Fruit fly (Drosophila melanogaster) ovary, adult (tissue): ENCODE measurements around the gene CheB38c.

Experiments used
- CG17801 ChIP-seq: fragments of 200-800 bp; optimal IDR thresholded peaks from 2 replicates; lab custom pipeline; 2019; ENCODE audit warnings: missing biosample characterization, mild to moderate bottlenecking, missing genetic modification characterization, moderate library complexity; ENCODE audit not compliant: partially characterized antibody

CheB38c gene

DNA sequence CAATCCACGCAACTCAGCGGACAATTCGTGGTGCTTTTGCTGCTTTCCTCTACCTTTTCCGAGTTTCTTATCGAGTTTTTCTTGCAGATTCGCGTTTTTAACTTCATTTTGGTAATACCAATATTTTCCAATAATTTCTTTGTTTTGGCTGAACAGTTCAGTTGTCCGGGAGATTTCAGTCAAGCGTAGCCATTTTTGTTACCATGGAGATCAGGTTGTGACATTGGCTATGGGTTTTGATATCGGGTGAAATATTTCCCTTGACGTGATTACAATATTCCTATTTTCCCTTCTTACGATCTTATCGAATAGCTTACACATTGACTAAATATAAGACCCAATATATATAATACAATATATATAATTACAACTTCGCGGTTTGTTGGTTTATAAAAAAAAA, 14.8 kb upstream of the CheB38c start, which contains the start of gene Oseg5:
TSS of gene Oseg5 (minus strand) at position 340 of the 400 bp plus-strand sequence.
- TF ChIP-seq CG17801 = no peak

DNA sequence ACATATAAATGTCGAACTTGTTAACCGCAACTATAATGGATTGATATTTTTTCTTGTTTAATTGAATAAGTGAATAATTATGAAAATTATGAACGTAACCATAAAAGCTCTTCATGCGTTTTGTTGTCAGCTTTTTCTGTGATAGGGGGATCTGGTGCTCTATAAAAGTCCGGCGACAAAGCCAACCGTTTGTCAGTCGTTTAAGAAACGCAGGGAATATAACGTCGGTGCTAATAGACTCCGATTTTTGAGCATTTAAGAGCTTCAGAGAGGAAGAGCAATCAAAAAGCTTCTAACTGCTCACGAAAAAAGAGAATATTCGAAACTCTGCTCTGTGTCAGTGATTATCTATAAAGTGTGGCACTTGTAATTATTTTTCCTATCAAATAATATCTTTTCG, 10.4 kb upstream of the CheB38c start, which contains the start of gene CG31674:
TSS of gene CG31674 (plus strand) at position 203 of the 400 bp plus-strand sequence.
- peak; percentile 34 for TF ChIP-seq CG17801

DNA sequence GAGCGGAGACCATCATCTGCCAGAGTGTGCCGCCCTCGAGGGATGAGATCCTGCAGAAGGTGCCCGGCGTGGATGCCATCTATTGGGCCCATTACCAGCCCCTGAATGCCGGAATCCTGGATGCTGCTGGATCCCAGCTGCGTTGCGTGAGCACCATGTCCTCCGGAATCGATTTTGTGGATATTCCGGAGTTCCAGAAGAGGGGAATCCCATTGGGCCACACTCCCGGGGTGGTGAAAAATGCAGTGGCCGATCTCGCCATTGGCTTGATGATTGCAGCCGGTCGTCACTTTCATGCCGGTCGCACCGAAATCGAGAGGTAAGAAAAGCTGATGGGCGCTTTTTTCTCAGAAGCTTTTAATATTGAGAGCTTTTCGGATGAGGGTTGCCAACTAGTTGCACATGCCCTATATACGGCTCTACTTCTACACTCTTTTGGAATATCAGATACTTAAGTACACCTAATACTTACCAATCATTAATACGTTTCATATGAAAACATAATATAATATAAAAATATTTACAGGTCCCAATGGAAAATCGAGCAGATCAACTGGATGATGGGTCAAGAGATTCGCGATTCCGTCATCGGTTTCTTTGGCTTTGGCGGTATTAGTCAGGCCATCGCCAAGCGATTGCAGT, 9.2 kb upstream of the CheB38c start:
- TF ChIP-seq CG17801 = peak; percentile 26

DNA sequence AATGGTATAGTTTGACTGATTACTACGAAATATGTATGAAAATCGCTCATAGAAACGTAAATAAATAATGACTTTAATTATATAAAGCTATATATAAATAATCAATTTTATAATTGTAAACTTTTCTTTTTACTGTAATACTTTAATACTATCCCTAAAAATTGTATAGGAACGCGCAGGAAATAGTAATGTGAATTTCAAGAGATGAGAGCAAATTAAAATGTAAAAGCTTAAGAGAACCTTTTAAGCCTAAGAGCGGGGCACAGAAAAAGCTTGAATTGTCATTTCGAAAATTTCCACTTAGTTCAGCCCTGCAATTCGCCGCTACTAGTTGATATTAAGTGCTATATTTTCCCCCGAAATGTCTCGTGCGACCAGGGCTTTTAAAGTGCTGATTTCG, 8.6 kb upstream of the CheB38c start, which contains the start of gene CG31673:
TSS of gene CG31673 (plus strand) at position 301 of the 400 bp plus-strand sequence.
- no peak for TF ChIP-seq CG17801

DNA sequence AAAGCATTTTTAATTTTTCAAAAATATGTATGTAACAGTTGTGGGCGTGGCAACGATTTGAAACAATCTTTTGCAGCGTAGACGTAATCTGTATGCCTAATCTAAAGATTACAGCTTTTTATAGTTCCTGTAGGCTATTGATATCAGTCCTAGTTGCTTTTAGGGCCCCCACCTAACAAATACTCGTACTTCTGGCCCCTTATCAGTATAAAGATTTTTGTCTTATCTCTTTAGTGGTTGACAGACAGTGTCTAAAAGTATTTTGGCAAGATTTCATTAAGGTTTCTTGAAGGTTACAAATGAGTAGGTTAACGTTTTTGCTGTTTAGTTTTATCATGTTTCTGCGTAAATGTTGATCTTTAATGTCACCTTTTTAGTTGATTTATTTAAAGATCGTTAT, 8.0 kb upstream of the CheB38c start:
- TF ChIP-seq CG17801 = no peak

DNA sequence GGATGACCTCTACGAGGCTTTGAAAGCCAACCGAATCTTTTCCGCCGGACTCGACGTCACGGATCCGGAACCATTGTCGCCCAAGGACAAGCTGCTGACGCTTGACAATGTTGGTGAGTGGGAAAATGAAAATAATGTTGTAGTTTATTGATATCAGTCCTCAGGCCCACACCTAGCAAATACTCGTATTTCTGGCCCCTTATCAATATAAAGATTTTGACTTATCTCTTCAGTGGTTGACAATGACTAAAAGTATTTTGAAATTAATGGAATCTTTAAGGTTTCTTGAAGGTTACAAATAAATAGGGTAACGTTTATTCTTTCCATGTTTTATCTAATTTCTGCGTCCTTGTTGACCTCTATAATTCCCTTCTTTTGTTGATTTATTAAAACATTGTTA, 6.4 kb upstream of the CheB38c start:
- no peak for TF ChIP-seq CG17801

DNA sequence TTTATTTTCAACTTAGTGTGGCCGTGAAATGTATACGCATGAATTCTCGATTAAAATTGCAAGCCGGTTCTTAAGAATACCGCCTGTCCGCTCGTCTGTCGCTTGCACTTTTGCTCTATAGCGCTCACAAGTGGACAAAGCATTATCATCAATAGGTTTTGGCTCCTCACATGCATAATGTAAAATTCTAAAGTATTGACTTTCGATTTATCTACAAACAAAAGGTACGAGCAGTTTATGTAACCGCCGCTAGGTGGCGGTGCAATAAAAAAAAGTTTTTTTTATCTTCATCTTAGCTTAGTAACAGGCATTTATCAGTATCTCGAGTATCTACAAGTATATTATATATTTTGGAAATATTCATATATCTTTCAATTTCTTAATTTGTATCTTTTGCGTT, 5.6 kb upstream of the CheB38c start:
- no peak for TF ChIP-seq CG17801

DNA sequence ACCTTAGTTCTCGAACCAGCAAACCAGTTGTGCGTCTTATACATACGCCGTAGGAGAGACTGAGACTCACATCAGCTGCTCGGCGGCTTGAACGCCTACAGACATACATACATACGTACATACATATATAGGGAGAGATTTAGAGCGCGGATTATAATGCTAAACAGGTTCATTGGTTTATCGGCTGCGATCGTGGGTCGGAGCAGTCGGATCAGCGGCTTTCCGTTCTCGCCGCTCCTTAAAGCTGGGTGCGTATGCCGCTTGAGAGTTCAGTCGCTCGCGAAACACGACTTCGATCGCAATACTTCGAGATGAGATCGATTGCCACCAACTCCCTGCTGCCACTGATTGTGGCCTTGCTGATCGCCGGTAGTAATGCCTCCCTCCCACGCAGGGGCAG, 4.6 kb upstream of the CheB38c start:
- TF ChIP-seq CG17801 = no peak

DNA sequence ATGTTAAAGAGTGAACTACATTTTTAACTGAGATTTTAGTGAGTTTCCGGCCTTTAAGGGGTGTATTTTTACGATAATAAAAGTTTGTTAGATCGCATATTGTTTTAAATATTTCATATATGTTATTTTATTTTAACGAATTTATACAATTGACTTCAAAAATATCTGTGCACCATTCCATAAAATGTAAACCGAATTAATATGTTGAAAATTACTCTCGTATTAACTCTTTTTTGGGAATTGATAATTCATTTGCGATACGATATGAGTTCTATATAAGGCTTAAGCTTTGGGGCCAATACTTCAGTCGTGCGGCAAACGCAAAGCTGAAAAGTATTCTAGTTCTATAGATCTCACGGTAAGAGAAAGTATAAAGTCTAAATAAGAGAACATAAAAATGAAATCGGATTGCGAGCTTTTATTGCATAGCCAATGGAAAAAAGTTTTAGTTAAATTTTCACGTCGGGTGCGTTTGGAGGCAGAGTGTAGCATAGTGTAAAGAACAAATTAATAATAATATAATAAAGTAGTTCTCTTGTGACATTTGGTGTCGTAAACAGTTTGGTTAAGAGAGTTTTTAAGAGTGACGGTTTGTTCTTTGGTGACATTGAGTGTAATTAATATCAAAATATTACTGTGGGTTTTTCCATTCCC, 3.6 kb upstream of the CheB38c start:
- TF ChIP-seq CG17801 = no peak

DNA sequence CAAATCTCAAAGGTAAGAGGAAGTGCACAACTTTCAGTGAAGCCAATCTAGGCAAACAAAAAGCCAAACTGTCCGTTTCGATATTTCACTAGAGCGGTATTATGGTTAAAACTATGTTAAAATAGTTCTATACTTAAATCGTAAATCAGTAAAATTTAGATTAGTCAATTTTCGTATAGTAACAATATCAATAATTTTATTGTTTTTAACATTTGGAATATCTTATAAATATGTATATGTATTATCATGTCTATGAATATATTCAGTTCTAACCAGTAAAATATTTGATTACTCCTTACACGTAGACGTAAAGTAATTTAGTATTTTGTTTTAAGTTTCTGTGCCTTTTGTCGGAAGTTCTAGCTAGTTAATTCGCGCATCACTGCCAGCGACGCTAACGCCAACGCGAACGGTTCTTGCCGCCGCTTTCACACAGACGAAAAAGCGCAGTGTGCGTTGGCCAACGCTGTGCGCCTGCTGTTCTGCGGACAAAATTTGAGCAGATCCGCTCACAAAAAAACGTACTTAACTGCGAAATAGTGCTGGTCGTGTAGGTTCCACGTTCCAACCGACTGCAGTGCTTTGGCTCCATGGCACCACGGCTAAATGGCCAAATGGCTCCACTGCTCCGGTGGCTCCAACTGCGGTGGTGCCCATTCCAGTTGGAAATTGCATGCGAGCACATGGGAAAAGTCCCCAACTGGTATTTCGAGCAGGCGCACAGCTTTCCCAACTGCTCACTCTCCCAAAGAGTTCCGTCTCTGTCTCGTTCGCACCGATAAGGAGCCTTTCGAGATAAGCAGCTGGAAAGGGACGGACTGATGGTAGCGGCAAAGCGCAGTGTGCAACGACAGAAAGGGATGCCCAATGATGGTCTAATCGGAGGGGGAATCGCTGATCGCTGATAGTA, 2.8 kb upstream of the CheB38c start:
- peak; percentile 55 for TF ChIP-seq CG17801

DNA sequence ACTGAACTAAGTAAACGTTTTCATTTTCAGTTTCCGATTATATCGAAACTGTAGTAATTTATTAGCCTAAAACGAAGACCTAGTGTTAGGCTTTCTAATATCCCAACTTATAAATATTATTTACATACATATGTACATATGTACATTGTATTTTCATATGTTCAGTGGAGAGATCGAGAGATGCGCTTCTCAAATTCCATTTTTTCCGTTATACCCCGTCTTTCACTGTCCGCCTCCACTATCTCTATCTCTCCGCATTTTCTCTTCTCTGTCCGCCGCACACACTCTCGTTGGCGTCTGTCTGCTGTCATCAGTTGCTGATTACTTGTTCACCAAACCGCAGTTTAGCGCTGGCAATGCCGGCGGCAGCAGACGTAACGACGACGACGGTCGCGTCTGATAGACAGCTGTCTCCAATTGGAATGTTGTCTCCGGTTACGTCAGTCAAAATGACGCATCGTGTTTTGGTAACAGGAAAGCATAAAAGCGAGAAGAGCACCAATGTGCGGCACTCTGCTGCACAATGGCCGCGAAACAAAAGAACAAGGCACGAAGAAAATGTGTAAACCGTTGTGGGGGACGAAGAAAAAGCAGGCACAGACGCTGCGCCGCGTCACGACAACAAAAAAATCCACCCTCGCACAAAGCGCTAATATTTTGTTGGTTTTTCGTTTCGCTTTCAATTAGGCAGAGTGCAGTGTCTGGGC, 2.0 kb upstream of the CheB38c start, which contains the start of gene CG9331:
TSS of gene CG9331 (plus strand) at position 340 of the 707 bp plus-strand sequence.
- no peak for TF ChIP-seq CG17801

DNA sequence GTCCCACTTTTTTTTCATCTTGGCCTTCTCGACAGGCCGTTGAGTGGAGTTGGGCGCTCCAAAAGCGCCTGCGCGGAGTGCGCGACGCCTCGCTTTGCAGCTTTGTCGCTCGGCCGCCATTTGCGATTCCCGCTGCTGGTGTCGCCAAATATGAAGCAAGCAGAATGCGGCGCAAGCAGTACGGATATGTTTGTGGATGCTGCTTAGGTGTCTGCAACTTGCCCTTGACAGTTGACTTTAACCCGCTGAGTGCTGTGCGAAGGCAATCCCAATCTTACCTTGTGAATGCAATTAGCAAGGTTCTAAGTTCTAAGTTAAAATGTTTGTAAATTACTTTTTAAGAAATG, 1.3 kb upstream of the CheB38c start:
- no peak for TF ChIP-seq CG17801

DNA sequence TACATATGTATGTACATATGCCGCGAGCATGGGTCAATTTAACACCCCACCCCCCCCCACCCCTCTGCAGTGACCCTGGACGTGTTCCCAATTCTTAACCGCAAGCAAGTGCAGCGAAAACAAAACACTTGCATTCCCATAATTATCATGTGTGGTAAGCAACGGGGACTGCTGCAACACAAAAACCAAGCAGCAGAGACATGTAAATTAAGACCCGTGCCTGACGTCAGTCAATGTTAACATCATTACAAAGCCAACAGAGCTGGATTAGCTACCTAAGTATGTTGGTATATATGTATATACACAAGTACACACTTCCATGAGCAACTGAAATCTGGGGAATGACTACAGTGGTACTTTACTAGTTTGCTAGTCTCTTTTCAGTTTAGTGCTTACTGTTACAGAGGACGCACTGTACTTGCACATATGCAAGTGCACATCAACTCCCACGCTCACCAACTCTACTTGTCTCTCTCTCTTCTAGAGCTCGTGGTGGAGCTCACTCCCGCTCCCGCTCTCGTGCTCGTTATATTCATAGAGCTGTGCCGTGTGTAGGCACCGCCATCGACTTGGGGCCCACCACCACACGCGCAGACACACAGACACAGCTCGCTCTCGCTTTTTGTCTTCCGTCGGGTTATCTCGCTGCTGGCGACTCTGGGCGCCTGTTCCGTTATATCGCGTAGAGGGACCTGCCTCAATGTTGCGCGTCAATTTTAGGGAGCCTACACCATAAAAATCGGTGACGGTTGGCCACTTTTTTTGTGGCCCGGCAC, 770 bp upstream of the CheB38c start:
- peak; percentile 50 for TF ChIP-seq CG17801

DNA sequence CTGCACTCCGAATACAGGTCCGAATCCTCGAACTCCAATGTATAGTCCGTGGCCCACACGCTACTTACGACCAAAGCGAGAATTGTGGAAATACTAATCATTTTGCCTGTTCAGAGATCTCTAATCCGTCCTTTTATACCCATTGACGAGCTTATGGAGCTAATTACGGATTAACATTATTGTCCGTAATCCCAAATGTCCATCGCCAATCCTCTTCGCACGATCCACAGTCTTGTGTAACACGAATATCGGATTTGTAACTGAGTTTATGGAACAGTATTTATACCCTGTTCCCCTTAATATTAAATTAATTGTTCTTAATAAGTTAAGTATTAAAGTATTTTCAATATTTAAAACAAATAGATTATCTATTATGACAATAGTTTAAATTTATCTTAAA, 2.2 kb downstream of the CheB38c start, which contains the start of gene CheB38a:
TSS of gene CheB38a (minus strand) at position 101 of the 400 bp plus-strand sequence.
- TF ChIP-seq CG17801 = no peak

DNA sequence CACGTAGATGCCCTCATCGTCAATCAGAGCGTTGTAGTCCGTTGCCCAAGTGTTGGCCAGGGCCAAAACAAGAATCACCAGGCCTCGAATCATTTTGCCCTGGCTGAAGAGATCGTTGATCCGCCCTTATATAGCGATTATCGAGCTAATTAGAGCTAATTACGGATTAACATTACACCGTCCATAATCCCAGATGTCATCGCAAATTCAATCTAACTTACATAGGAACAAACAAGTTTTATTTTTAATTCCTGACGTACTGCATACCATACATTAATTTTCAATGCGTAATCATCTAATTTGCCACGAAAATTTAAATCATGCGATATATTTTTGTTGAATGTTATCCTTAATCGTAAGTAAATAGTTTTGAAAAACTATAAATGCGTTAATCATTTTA, 3.5 kb downstream of the CheB38c start, which contains the start of gene CheB38b:
TSS of gene CheB38b (minus strand) at position 101 of the 400 bp plus-strand sequence.
- TF ChIP-seq CG17801 = no peak
